Worm (Caenorhabditis elegans) whole organism, L1 larva: ENCODE data around the gene Y51H7C.13.
"Not testable (repeated sequence)": the region's sequence is repeated elsewhere in the genome, so short reads cannot be mapped to it uniquely, and the experiment has no call there.

ENCODE experiments used
- C34B4.2 ChIP-seq: sonication (generic microtip); optimal IDR thresholded peaks from 2 replicates; lab custom pipeline; 2017; ENCODE audit warnings: mild to moderate bottlenecking, missing genetic modification characterization, missing compliant biosample characterization
- aly-2 ChIP-seq: fragments of 150-350 bp; optimal IDR thresholded peaks from 2 replicates; lab custom pipeline; 2014; ENCODE audit warnings: missing biosample characterization, missing genetic modification characterization
- blmp-1 ChIP-seq: fragments of 150-350 bp; optimal IDR thresholded peaks from 2 replicates; lab custom pipeline; 2014; ENCODE audit warnings: missing biosample characterization, missing genetic modification characterization
- ceh-63 ChIP-seq: fragments of 200-800 bp; sonication (Bioruptor generic); optimal IDR thresholded peaks from 2 replicates; lab custom pipeline; 2018; ENCODE audit warnings: mild to moderate bottlenecking, missing genetic modification characterization, missing compliant biosample characterization
- ceh-82 ChIP-seq, 3 experiments: fragments of 150-350 bp in 1 of 3; sonication (generic microtip) in 2 of 3; optimal IDR thresholded peaks; 2 replicates each; lab custom pipeline; 2014 to 2017; ENCODE audit warnings: missing biosample characterization in 3 of 3, missing genetic modification characterization in 3 of 3
- ceh-88 ChIP-seq: fragments of 200-800 bp; sonication (Bioruptor generic); IDR thresholded peaks from 2 replicates; pipeline ENCODE4 v1.3.6; 2022; ENCODE audit warnings: missing genetic modification characterization, missing compliant biosample characterization
- ceh-90 ChIP-seq: sonication (generic microtip); optimal IDR thresholded peaks from 2 replicates; lab custom pipeline; 2016; ENCODE audit warnings: missing genetic modification characterization, missing compliant biosample characterization
- dpl-1 ChIP-seq, 3 experiments: fragments of 150-350 bp in 2 of 3; sonication (generic microtip) in 1 of 3; optimal IDR thresholded peaks; 2 replicates each; lab custom pipeline; 2014 to 2017; ENCODE audit warnings: missing biosample characterization in 3 of 3, missing genetic modification characterization in 3 of 3, missing genetic modification reagents in 3 of 3
- dsc-1 ChIP-seq: sonication (generic microtip); optimal IDR thresholded peaks from 2 replicates; lab custom pipeline; 2016; ENCODE audit warnings: mild to moderate bottlenecking, missing genetic modification characterization, missing compliant biosample characterization
- efl-1 ChIP-seq, 4 experiments: fragments of 150-350 bp; optimal IDR thresholded peaks in 3 of 4; peaks in 1 of 4; 1 replicate in 1 of 4; 2 replicates in 3 of 4; lab custom pipeline; 2014; ENCODE audit warnings: missing biosample characterization in 2 of 4, missing genetic modification characterization in 2 of 4, missing genetic modification reagents in 2 of 4
- efl-3 ChIP-seq: fragments of 200-800 bp; sonication (Bioruptor generic); optimal IDR thresholded peaks from 2 replicates; lab custom pipeline; 2018; ENCODE audit warnings: mild to moderate bottlenecking, missing genetic modification characterization, missing compliant biosample characterization
- egl-27 ChIP-seq, 2 experiments: fragments of 150-350 bp in 1 of 2; sonication (generic microtip); optimal IDR thresholded peaks; 3 replicates each; lab custom pipeline; 2017 to 2018; ENCODE audit warnings: missing biosample characterization in 2 of 2, missing genetic modification characterization in 2 of 2, missing genetic modification reagents in 2 of 2
- elt-3 ChIP-seq, 6 experiments: fragments of 150-350 bp in 1 of 6; sonication (generic microtip); optimal IDR thresholded peaks; 2 replicates each; lab custom pipeline; 2017 to 2018; ENCODE audit warnings: missing biosample characterization in 6 of 6, missing genetic modification characterization in 6 of 6, inconsistent platforms in 1 of 6
- fkh-10 ChIP-seq: sonication (generic microtip); optimal IDR thresholded peaks from 2 replicates; lab custom pipeline; 2017; ENCODE audit warnings: missing biosample characterization, missing genetic modification reagents, missing genetic modification characterization
- grh-1 ChIP-seq: fragments of 200-800 bp; sonication (Bioruptor generic); IDR thresholded peaks from 2 replicates; pipeline ENCODE4 v1.3.6; 2022; ENCODE audit warnings: missing genetic modification reagents, missing genetic modification characterization, missing compliant biosample characterization
- irx-1 ChIP-seq: sonication (generic microtip); optimal IDR thresholded peaks from 2 replicates; lab custom pipeline; 2016; ENCODE audit warnings: missing genetic modification characterization, missing compliant biosample characterization
- jun-1 ChIP-seq: fragments of 150-350 bp; optimal IDR thresholded peaks from 2 replicates; lab custom pipeline; 2014; ENCODE audit warnings: missing biosample characterization, missing genetic modification reagents, missing genetic modification characterization
- lin-39 ChIP-seq: fragments of 150-350 bp; optimal IDR thresholded peaks from 2 replicates; lab custom pipeline; 2014; ENCODE audit warnings: missing biosample characterization, missing genetic modification reagents, missing genetic modification characterization
- mab-9 ChIP-seq: fragments of 200-800 bp; sonication (Bioruptor generic); IDR thresholded peaks from 2 replicates; pipeline ENCODE4 v1.3.6; 2022; ENCODE audit warnings: missing genetic modification reagents, missing genetic modification characterization, missing compliant biosample characterization
- mdl-1 ChIP-seq, 2 experiments: fragments of 150-350 bp; optimal IDR thresholded peaks; 2 replicates each; lab custom pipeline; 2014 to 2017; ENCODE audit warnings: missing biosample characterization in 2 of 2, missing genetic modification characterization in 2 of 2, inconsistent platforms in 1 of 2
- nhr-47 ChIP-seq: sonication (generic microtip); optimal IDR thresholded peaks from 2 replicates; lab custom pipeline; 2016; ENCODE audit warnings: mild to moderate bottlenecking, missing genetic modification characterization, moderate library complexity, missing compliant biosample characterization
- nhr-84 ChIP-seq: sonication (generic microtip); optimal IDR thresholded peaks from 2 replicates; lab custom pipeline; 2017; ENCODE audit warnings: missing biosample characterization, missing genetic modification characterization
- nhr-90 ChIP-seq: sonication (generic microtip); optimal IDR thresholded peaks from 2 replicates; lab custom pipeline; 2016; ENCODE audit warnings: mild to moderate bottlenecking, missing genetic modification characterization, missing compliant biosample characterization; ENCODE audit not compliant: poor library complexity
- pqm-1 ChIP-seq: sonication (generic microtip); optimal IDR thresholded peaks from 3 replicates; lab custom pipeline; 2017; ENCODE audit warnings: missing biosample characterization, missing genetic modification characterization
- skn-1 ChIP-seq: fragments of 150-350 bp; optimal IDR thresholded peaks from 2 replicates; lab custom pipeline; 2014; ENCODE audit warnings: missing biosample characterization, missing genetic modification characterization
- snpc-4 ChIP-seq: fragments of 150-350 bp; optimal IDR thresholded peaks from 2 replicates; lab custom pipeline; 2014; ENCODE audit warnings: missing biosample characterization, missing genetic modification characterization
- snu-23 ChIP-seq: sonication (generic microtip); optimal IDR thresholded peaks from 2 replicates; lab custom pipeline; 2016; ENCODE audit warnings: missing genetic modification characterization, missing compliant biosample characterization
- swsn-7 ChIP-seq: sonication (generic microtip); optimal IDR thresholded peaks from 2 replicates; lab custom pipeline; 2016; ENCODE audit warnings: missing genetic modification characterization, missing compliant biosample characterization
- tbx-2 ChIP-seq: sonication (generic microtip); optimal IDR thresholded peaks from 2 replicates; lab custom pipeline; 2016; ENCODE audit warnings: missing genetic modification characterization, missing compliant biosample characterization
- unc-98 ChIP-seq: fragments of 200-800 bp; sonication (Bioruptor generic); IDR thresholded peaks from 2 replicates; pipeline ENCODE4 v1.3.6; 2022; ENCODE audit warnings: missing genetic modification characterization, missing compliant biosample characterization

Gene Y51H7C.13

ce11 chrII:1474807-1475206 is 8.5 kb upstream of the Y51H7C.13 start:
- TF ChIP-seq irx-1 (tag; lab: Kevin White, UChicago) (no peak), efl-1 (optimal IDR thresholded peaks at IDR 0.05; lab: Kevin White, UChicago) (no peak), efl-1 (GFP tag; optimal IDR thresholded peaks at IDR 0.05 in 1 of 2; lab: Kevin White, UChicago) (peak in 1 of 2 experiments; percentile 4)
- TF ChIP-seq, all 84 proteins: peak for 1

ce11 chrII:1473481-1473880 is 7.1 kb upstream of the Y51H7C.13 start, which contains the start of gene H17B01.5:
H17B01.5 (minus strand) TSS chrII:1473581.
- TF ChIP-seq blmp-1 (tag; lab: Kevin White, UChicago) (no peak), grh-1 (GFP tag; lab: Robert Waterston, UW) (no peak), ceh-63 (GFP tag; lab: Kevin White, UChicago) (no peak), dsc-1 (tag; lab: Kevin White, UChicago) (no peak), aly-2 (no peak), nhr-90 (tag; lab: Kevin White, UChicago) (no peak), C34B4.2 (tag; lab: Kevin White, UChicago) (no peak), mab-9 (no peak), ceh-90 (no peak), snpc-4 (tag; lab: Kevin White, UChicago) (no peak), egl-27 (tag; optimal IDR thresholded peaks at IDR 0.05; lab: Kevin White, UChicago) (no peak), nhr-47 (no peak), pqm-1 (tag; lab: Kevin White, UChicago) (no peak), efl-3 (no peak), fkh-10 (GFP tag; lab: Kevin White, UChicago) (no peak), swsn-7 (no peak), tbx-2 (tag; lab: Kevin White, UChicago) (no peak), nhr-84 (tag; lab: Kevin White, UChicago) (no peak), jun-1 (tag; lab: Kevin White, UChicago) (no peak)

ce11 chrII:1470515-1470966 is 4.2 kb upstream of the Y51H7C.13 start, which contains the start of gene H17B01.2:
H17B01.2 (plus strand) TSS chrII:1470565.
- TF ChIP-seq snu-23 (GFP tag; lab: Kevin White, UChicago) = no peak
- TF ChIP-seq lin-39 (tag; lab: Kevin White, UChicago) = no peak
- no peak for TF ChIP-seq skn-1 (tag; lab: Kevin White, UChicago)
- TF ChIP-seq ceh-82 (tag; optimal IDR thresholded peaks at IDR 0.05; lab: Kevin White, UChicago) = no peak
- TF ChIP-seq mdl-1 (tag; optimal IDR thresholded peaks at IDR 0.05; lab: Kevin White, UChicago) = no peak
- TF ChIP-seq elt-3 (tag; optimal IDR thresholded peaks at IDR 0.05; lab: Kevin White, UChicago) = no peak

- not testable (repeated sequence) for TF ChIP-seq pqm-1 (tag; lab: Kevin White, UChicago); dpl-1 (GFP tag; optimal IDR thresholded peaks at IDR 0.05; lab: Kevin White, UChicago); elt-3 (tag; optimal IDR thresholded peaks at IDR 0.05; lab: Kevin White, UChicago)
These were observed 1.4 kb upstream of the Y51H7C.13 start, which contains the start of gene Y51H7C.1 for ce11 chrII:1467711-1468110. Y51H7C.1 (plus strand) TSS chrII:1467727.

- TF ChIP-seq mab-9 (peak; percentile 69; the same call in 1 of the 2 replicates), grh-1 (GFP tag; lab: Robert Waterston, UW) (peak; percentile 39; the same call in 1 of the 2 replicates), ceh-88 (GFP tag; lab: Robert Waterston, UW) (peak; percentile 9; the same call in 1 of the 2 replicates)
These were observed 8.6 kb downstream of the Y51H7C.13 start for ce11 chrII:1457784-1458183.

ce11 chrII:1453707-1454106 is 12.6 kb downstream of the Y51H7C.13 start:
- TF ChIP-seq unc-98 (GFP tag; lab: Robert Waterston, UW) = 0 out of 2 replicates have a peak, but pooled peaks have one; percentile 23
